Fruit fly (Drosophila melanogaster) whole organism, embryonic: Measurements from ENCODE around the gene osp.

Experiments used
- ATbp ChIP-seq: fragments of 200-800 bp; sonication (Bioruptor generic); optimal IDR thresholded peaks from 2 replicates; lab custom pipeline; 2017; ENCODE audit warnings: missing biosample characterization, mild to moderate bottlenecking, missing genetic modification characterization, missing genetic modification reagents
- Atf3 ChIP-seq: fragments of 200-800 bp; sonication (Bioruptor generic); optimal IDR thresholded peaks from 3 replicates; lab custom pipeline; 2016; ENCODE audit warnings: missing biosample characterization, missing genetic modification characterization
- B-H2 ChIP-seq: fragments of 200-800 bp; sonication (Bioruptor generic); optimal IDR thresholded peaks from 2 replicates; lab custom pipeline; 2018; ENCODE audit warnings: missing biosample characterization, mild to moderate bottlenecking, missing genetic modification characterization
- BEAF-32 ChIP-seq: fragments of 200-800 bp; sonication (Bioruptor generic); optimal IDR thresholded peaks from 3 replicates; lab custom pipeline; 2017; ENCODE audit warnings: missing biosample characterization, missing genetic modification characterization, mild to moderate bottlenecking, moderate library complexity, missing genetic modification reagents
- Blimp-1 ChIP-seq: fragments of 200-800 bp; sonication (Bioruptor generic); optimal IDR thresholded peaks from 3 replicates; lab custom pipeline; 2018; ENCODE audit warnings: missing biosample characterization, missing genetic modification characterization, mild to moderate bottlenecking, moderate library complexity, missing genetic modification reagents
- CG10543 ChIP-seq: fragments of 200-800 bp; sonication (Bioruptor generic); optimal IDR thresholded peaks from 3 replicates; lab custom pipeline; 2017; ENCODE audit warnings: missing biosample characterization, mild to moderate bottlenecking, missing genetic modification characterization, moderate library complexity
- CG10979 ChIP-seq: fragments of 200-800 bp; sonication (Bioruptor generic); optimal IDR thresholded peaks from 2 replicates; lab custom pipeline; 2018; ENCODE audit warnings: missing biosample characterization, mild to moderate bottlenecking, missing genetic modification characterization, moderate library complexity
- CG12071 ChIP-seq: fragments of 200-800 bp; sonication (Bioruptor generic); optimal IDR thresholded peaks from 3 replicates; lab custom pipeline; 2018; ENCODE audit warnings: missing biosample characterization, mild to moderate bottlenecking, missing genetic modification characterization
- CG12769 ChIP-seq: fragments of 200-800 bp; sonication (Bioruptor generic); optimal IDR thresholded peaks from 2 replicates; lab custom pipeline; 2019; ENCODE audit warnings: missing biosample characterization, mild to moderate bottlenecking, missing genetic modification characterization, moderate library complexity
- CG14710 ChIP-seq: fragments of 200-800 bp; sonication (Bioruptor generic); optimal IDR thresholded peaks from 3 replicates; lab custom pipeline; 2019; ENCODE audit warnings: missing biosample characterization, mild to moderate bottlenecking, missing genetic modification characterization, moderate library complexity
- CG17361 ChIP-seq: fragments of 200-800 bp; sonication (Bioruptor generic); IDR thresholded peaks from 3 replicates; pipeline ENCODE4 v1.3.6; 2022; ENCODE audit warnings: missing biosample characterization, missing genetic modification characterization
- CG1792 ChIP-seq: fragments of 200-800 bp; sonication (Bioruptor generic); optimal IDR thresholded peaks from 2 replicates; lab custom pipeline; 2016; ENCODE audit warnings: missing biosample characterization, missing genetic modification characterization
- CG2199 ChIP-seq: fragments of 200-800 bp; sonication (Bioruptor generic); IDR thresholded peaks from 3 replicates; pipeline ENCODE4 v1.3.6; 2022; ENCODE audit warnings: missing biosample characterization, missing genetic modification characterization
- CG5953 ChIP-seq: fragments of 200-800 bp; sonication (Bioruptor generic); IDR thresholded peaks from 2 replicates; pipeline ENCODE4 v1.3.6; 2022; ENCODE audit warnings: missing biosample characterization, missing genetic modification characterization
- CG6791 ChIP-seq: fragments of 200-800 bp; sonication (Bioruptor generic); IDR thresholded peaks from 3 replicates; pipeline ENCODE4 v1.3.6; 2022; ENCODE audit warnings: missing biosample characterization, missing genetic modification characterization; ENCODE audit not compliant: partially characterized antibody
- CG6813 ChIP-seq: fragments of 200-800 bp; sonication (Bioruptor generic); optimal IDR thresholded peaks from 2 replicates; lab custom pipeline; 2017; ENCODE audit warnings: missing biosample characterization, missing genetic modification characterization, mild to moderate bottlenecking, moderate library complexity, missing genetic modification reagents
- Drgx ChIP-seq: fragments of 200-800 bp; sonication (Bioruptor generic); IDR thresholded peaks from 2 replicates; pipeline ENCODE4 v1.3.6; 2022; ENCODE audit warnings: missing biosample characterization, missing genetic modification characterization
- Ets65A ChIP-seq: fragments of 200-800 bp; sonication (Bioruptor generic); peaks from one replicate; lab custom pipeline; 2016; ENCODE audit warnings: missing biosample characterization, missing genetic modification characterization
- H15 ChIP-seq: fragments of 200-800 bp; sonication (Bioruptor generic); IDR thresholded peaks from 3 replicates; pipeline ENCODE4 v1.3.6; 2022; ENCODE audit warnings: missing biosample characterization, missing genetic modification characterization
- Hr78 ChIP-seq, 2 experiments: fragments of 200-800 bp in 1 of 2; fragments of >200 bp in 1 of 2; sonication (Bioruptor generic) in 1 of 2; optimal IDR thresholded peaks; 2 replicates each; lab custom pipeline; 2017 to 2019; ENCODE audit warnings: missing biosample characterization in 2 of 2, missing genetic modification characterization in 2 of 2, mild to moderate bottlenecking in 1 of 2, moderate library complexity in 1 of 2
- Med ChIP-seq: fragments of 200-800 bp; sonication (Bioruptor generic); peaks from one replicate; lab custom pipeline; 2016; ENCODE audit warnings: missing biosample characterization, missing genetic modification characterization, mild to moderate bottlenecking, inconsistent platforms, moderate library complexity
- Pdp1 ChIP-seq, 2 experiments: fragments of 200-800 bp; sonication (Bioruptor generic); optimal IDR thresholded peaks; 3 replicates each; lab custom pipeline; 2016; ENCODE audit warnings: missing biosample characterization in 2 of 2, missing genetic modification characterization in 2 of 2, mild to moderate bottlenecking in 1 of 2, moderate library complexity in 1 of 2
- Six4 ChIP-seq: fragments of 200-800 bp; sonication (Bioruptor generic); optimal IDR thresholded peaks from 2 replicates; lab custom pipeline; 2016; ENCODE audit warnings: missing biosample characterization, missing genetic modification characterization
- Sox102F ChIP-seq: fragments of 200-800 bp; sonication (Bioruptor generic); optimal IDR thresholded peaks from 2 replicates; lab custom pipeline; 2018; ENCODE audit warnings: missing biosample characterization, mild to moderate bottlenecking, missing genetic modification characterization, moderate library complexity
- Xbp1 ChIP-seq: fragments of 200-800 bp; sonication (Bioruptor generic); optimal IDR thresholded peaks from 3 replicates; lab custom pipeline; 2016; ENCODE audit warnings: missing biosample characterization, mild to moderate bottlenecking, missing genetic modification characterization
- Xrp1 ChIP-seq: fragments of 200-800 bp; sonication (Bioruptor generic); IDR thresholded peaks from 2 replicates; pipeline ENCODE4 v1.3.6; 2022; ENCODE audit warnings: missing biosample characterization, missing genetic modification characterization
- bcd ChIP-seq: fragments of 200-800 bp; sonication (Bioruptor generic); optimal IDR thresholded peaks from 2 replicates; lab custom pipeline; 2017; ENCODE audit warnings: missing biosample characterization, mild to moderate bottlenecking, missing genetic modification characterization
- ci ChIP-seq: fragments of 200-800 bp; sonication (Bioruptor generic); IDR thresholded peaks from 3 replicates; pipeline ENCODE4 v1.3.6; 2022; ENCODE audit warnings: missing biosample characterization, missing genetic modification characterization
- crol ChIP-seq: fragments of 200-800 bp; sonication (Bioruptor generic); IDR thresholded peaks from 2 replicates; pipeline ENCODE4 v1.3.6; 2022; ENCODE audit warnings: missing biosample characterization, missing genetic modification characterization
- gro ChIP-seq: fragments of 200-800 bp; sonication (Bioruptor generic); optimal IDR thresholded peaks from 2 replicates; lab custom pipeline; 2016; ENCODE audit warnings: missing biosample characterization, missing genetic modification characterization
- hkb ChIP-seq, 2 experiments: fragments of 200-800 bp in 1 of 2; fragments of >200 bp in 1 of 2; sonication (Bioruptor generic) in 1 of 2; IDR thresholded peaks in 1 of 2; optimal IDR thresholded peaks in 1 of 2; 2 replicates each; pipeline versions ENCODE4 v1.3.6 to Lab custom; 2017 to 2022; ENCODE audit warnings: missing biosample characterization in 1 of 2, missing genetic modification characterization in 1 of 2
- lov ChIP-seq, 2 experiments: fragments of 200-800 bp in 1 of 2; fragments of >200 bp in 1 of 2; sonication (Bioruptor generic) in 1 of 2; IDR thresholded peaks in 1 of 2; optimal IDR thresholded peaks in 1 of 2; 2 replicates in 1 of 2; 3 replicates in 1 of 2; pipeline versions ENCODE4 v1.3.6 to Lab custom; 2017 to 2022; ENCODE audit warnings: missing biosample characterization in 1 of 2, missing genetic modification characterization in 1 of 2
- mirr ChIP-seq: fragments of 200-800 bp; sonication (Bioruptor generic); optimal IDR thresholded peaks from 3 replicates; lab custom pipeline; 2018; ENCODE audit warnings: missing biosample characterization, mild to moderate bottlenecking, missing genetic modification characterization
- odd ChIP-seq: fragments of 200-800 bp; sonication (Bioruptor generic); optimal IDR thresholded peaks from 2 replicates; lab custom pipeline; 2017; ENCODE audit warnings: missing biosample characterization, mild to moderate bottlenecking, missing genetic modification characterization
- scrt ChIP-seq: fragments of 200-800 bp; sonication (Bioruptor generic); optimal IDR thresholded peaks from 2 replicates; lab custom pipeline; 2018; ENCODE audit warnings: missing biosample characterization, mild to moderate bottlenecking, missing genetic modification characterization, moderate library complexity
- sens ChIP-seq: fragments of 200-800 bp; sonication (Bioruptor generic); peaks from one replicate; lab custom pipeline; 2016; ENCODE audit warnings: missing biosample characterization, missing genetic modification characterization
- stwl ChIP-seq: fragments of 200-800 bp; sonication (Bioruptor generic); optimal IDR thresholded peaks from 3 replicates; lab custom pipeline; 2018; ENCODE audit warnings: missing biosample characterization, mild to moderate bottlenecking, missing genetic modification characterization, moderate library complexity
- wek ChIP-seq: fragments of 200-800 bp; sonication (Bioruptor generic); optimal IDR thresholded peaks from 3 replicates; lab custom pipeline; 2018; ENCODE audit warnings: missing biosample characterization, mild to moderate bottlenecking, missing genetic modification characterization, moderate library complexity
- zfh1 ChIP-seq: fragments of 200-800 bp; sonication (Bioruptor generic); IDR thresholded peaks from 3 replicates; pipeline ENCODE4 v1.3.6; 2022; ENCODE audit warnings: missing biosample characterization, missing genetic modification characterization

Gene osp

dm6 chr2L:14656111-14656881 lies 32.8 kb downstream of the osp start (continued):
- TF ChIP-seq Pdp1 (GFP tag; optimal IDR thresholded peaks at IDR 0.05; lab: Kevin White, UChicago) (peak in 1 of 2 experiments; percentile 10), B-H2 (GFP tag; lab: Kevin White, UChicago) (no peak), Hr78 (GFP tag; optimal IDR thresholded peaks at IDR 0.05; lab: Kevin White, UChicago) (peak in 1 of 2 experiments; percentile 10), hkb (optimal IDR thresholded peaks at IDR 0.05; lab: Kevin White, UChicago) (no peak), hkb (GFP tag; IDR thresholded peaks at IDR 0.05; lab: Robert Waterston, UW) (0 out of 2 replicates have a peak, but pooled peaks have one; percentile 11), CG12769 (tag; lab: Kevin White, UChicago) (no peak), Six4 (no peak), Med (GFP tag; lab: Kevin White, UChicago) (peak; percentile 19), CG10543 (GFP tag; lab: Kevin White, UChicago) (peak; percentile 27), mirr (GFP tag; lab: Kevin White, UChicago) (peak; percentile 82), CG2199 (peak; percentile 76; the same call in 2 of the 3 replicates), ci (GFP tag; lab: Robert Waterston, UW) (0 out of 3 replicates have a peak, but pooled peaks have one; percentile 30)

DNA sequence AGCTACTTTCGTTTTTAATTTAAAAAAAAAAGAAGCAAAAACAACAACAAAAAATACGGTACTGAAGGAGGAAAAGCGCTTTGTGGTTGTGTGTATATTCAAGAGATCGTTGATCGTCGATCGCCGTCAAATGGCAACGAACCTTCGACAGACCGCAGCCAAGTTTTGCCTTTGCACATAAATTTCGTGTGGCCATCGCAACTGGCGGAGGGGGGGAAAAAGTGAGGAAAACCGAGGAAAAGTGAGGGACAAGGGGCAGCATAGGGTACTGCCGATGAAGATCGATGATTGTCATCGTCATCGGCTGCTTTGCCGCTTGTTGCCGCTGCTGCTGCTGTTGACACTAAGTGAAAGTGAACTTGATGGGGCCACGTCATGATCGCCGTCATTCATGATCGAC lies 34.2 kb downstream of the osp start:
- TF ChIP-seq H15 (GFP tag; lab: Robert Waterston, UW), result 0 out of 3 replicates have a peak, but pooled peaks have one; percentile 6
- TF ChIP-seq crol (GFP tag; lab: Robert Waterston, UW), result peak; percentile 81
- TF ChIP-seq Blimp-1 (GFP tag; lab: Kevin White, UChicago), result peak; percentile 79
- no peak for TF ChIP-seq CG6813 (GFP tag; lab: Kevin White, UChicago)
- TF ChIP-seq ci (GFP tag; lab: Robert Waterston, UW), result 0 out of 3 replicates have a peak, but pooled peaks have one; percentile 15
- 0 out of 2 replicates have a peak, but pooled peaks have one; percentile 28 for TF ChIP-seq CG5953 (GFP tag; lab: Robert Waterston, UW)
- no peak for TF ChIP-seq CG12071
- no peak for TF ChIP-seq lov (optimal IDR thresholded peaks at IDR 0.05; lab: Kevin White, UChicago)
- 0 out of 3 replicates have a peak, but pooled peaks have one; percentile 8 for TF ChIP-seq lov (GFP tag; IDR thresholded peaks at IDR 0.05; lab: Robert Waterston, UW)
- no peak for TF ChIP-seq gro (GFP tag; lab: Kevin White, UChicago)
- peak; percentile 29 for TF ChIP-seq Xbp1

DNA sequence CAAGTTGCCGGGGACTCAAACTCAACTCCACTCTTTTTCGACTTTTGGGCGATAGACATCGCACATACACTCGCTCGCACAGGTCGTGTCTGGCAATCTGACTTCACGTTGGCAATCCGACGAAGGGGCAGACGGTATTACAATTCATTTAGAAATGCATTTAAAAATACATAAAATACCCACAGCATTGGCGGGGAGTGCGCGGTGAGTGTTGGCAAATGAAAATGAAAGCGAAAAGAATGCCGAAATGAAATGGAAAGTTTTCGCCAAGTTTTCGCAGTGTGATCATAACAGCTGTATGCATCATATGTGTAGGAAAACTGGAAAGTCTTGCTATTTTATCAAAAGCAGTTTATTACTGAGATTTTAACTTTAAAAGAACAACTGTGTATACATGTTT lies 35.7 kb downstream of the osp start:
- TF ChIP-seq Blimp-1 (GFP tag; lab: Kevin White, UChicago) (peak; percentile 71), sens (GFP tag; lab: Kevin White, UChicago) (peak; percentile 25), stwl (peak; percentile 18), CG10979 (tag; lab: Kevin White, UChicago) (no peak), odd (GFP tag; lab: Kevin White, UChicago) (no peak)

DNA sequence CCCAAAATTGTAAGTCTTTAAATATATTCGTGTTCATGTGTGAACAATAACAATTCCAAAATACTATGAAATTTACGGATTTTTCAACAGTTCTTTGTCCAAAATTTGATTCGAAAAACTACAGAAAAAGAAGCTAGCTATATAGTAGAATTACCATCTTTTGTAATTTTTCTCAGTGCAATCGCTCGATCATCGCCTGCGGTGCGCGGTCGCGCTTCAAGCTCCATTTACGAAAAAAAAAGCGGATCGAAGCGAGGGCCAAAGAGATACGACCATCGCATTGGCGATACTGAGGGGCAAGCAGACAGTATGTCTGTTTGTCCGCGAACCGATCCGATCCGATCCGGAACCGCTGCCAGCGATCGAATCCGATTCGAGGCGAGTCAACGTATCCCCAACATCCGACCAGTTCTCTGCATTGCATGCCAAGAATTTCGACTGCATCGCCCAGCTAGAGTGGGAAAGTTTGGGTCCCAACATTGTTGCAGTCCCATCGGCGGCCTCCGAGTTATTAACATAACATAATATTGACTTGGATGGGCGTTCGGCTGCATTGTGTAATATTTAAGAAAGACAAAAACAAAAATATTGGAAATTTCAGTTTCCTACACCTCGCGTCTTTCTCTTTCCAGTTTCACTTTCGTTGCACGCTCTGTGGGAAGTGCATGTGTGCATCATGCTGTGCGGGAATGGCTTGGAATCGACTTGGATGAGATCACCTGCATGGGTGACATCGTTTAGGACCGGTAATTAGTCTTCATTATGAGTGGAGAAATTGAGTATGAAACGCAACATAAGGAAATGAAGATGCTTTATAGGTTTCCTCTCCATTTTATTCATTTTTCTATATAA lies 37.2 kb downstream of the osp start:
- TF ChIP-seq BEAF-32 (GFP tag; lab: Kevin White, UChicago) (no peak), Atf3 (GFP tag; lab: Kevin White, UChicago) (no peak), scrt (GFP tag; lab: Kevin White, UChicago) (no peak), CG14710 (no peak), sens (GFP tag; lab: Kevin White, UChicago) (peak; percentile 13), Med (GFP tag; lab: Kevin White, UChicago) (peak; percentile 61), CG5953 (GFP tag; lab: Robert Waterston, UW) (0 out of 2 replicates have a peak, but pooled peaks have one; percentile 41), Drgx (GFP tag; lab: Robert Waterston, UW) (peak; percentile 28), Xrp1 (GFP tag; lab: Robert Waterston, UW) (peak; percentile 15; the same call in 1 of the 2 replicates), Sox102F (GFP tag; lab: Kevin White, UChicago) (peak; percentile 50), CG1792 (GFP tag; lab: Kevin White, UChicago) (no peak), CG17361 (GFP tag; lab: Robert Waterston, UW) (0 out of 3 replicates have a peak, but pooled peaks have one; percentile 8), zfh1 (GFP tag; lab: Robert Waterston, UW) (peak; percentile 50; the same call in 1 of the 3 replicates), bcd (GFP tag; lab: Kevin White, UChicago) (no peak), Ets65A (GFP tag; lab: Kevin White, UChicago) (peak; percentile 65), wek (GFP tag; lab: Kevin White, UChicago) (no peak), ATbp (GFP tag; lab: Kevin White, UChicago) (peak; percentile 12), CG6791 (GFP tag; lab: Robert Waterston, UW) (no peak)
